Worm (Caenorhabditis elegans): ENCODE data around the gene flp-7.

The flp-7 gene

ce11 chrX:5923672-5924071 lies 38.0 kb downstream of the flp-7 start:
- TF ChIP-seq blmp-1 (tag; optimal IDR thresholded peaks at IDR 0.05): no peak
- no peak for TF ChIP-seq cnd-1 (tag; optimal IDR thresholded peaks at IDR 0.05)
- TF ChIP-seq ceh-83 (GFP tag; optimal IDR thresholded peaks at IDR 0.05): no peak
- no peak for TF ChIP-seq nhr-76 (tag; optimal IDR thresholded peaks at IDR 0.05)
- TF ChIP-seq ceh-39 (tag; optimal IDR thresholded peaks at IDR 0.05): no peak

ce11 chrX:5930822-5931221 lies 45.2 kb downstream of the flp-7 start, which contains the start of gene egl-6:
egl-6 (plus strand) TSS chrX:5931122.
- TF ChIP-seq unc-62 (GFP tag; optimal IDR thresholded peaks at IDR 0.05) (no peak), elt-3 (tag; optimal IDR thresholded peaks at IDR 0.05) (no peak), mep-1 (tag; optimal IDR thresholded peaks at IDR 0.05) (no peak), drap-1 (GFP tag; optimal IDR thresholded peaks at IDR 0.05) (no peak), ceh-83 (GFP tag; optimal IDR thresholded peaks at IDR 0.05) (no peak), unc-39 (tag; optimal IDR thresholded peaks at IDR 0.05) (no peak), cnd-1 (tag; optimal IDR thresholded peaks at IDR 0.05) (no peak), nhr-12 (tag; optimal IDR thresholded peaks at IDR 0.05) (no peak), lin-13 (tag; optimal IDR thresholded peaks at IDR 0.05) (no peak), unc-120 (tag; optimal IDR thresholded peaks at IDR 0.05; ENCODE audit: poor library complexity, severe bottlenecking) (no peak), bed-3 (GFP tag; optimal IDR thresholded peaks at IDR 0.05) (no peak)

- TF ChIP-seq lsy-2 (tag; optimal IDR thresholded peaks at IDR 0.05) (no peak), unc-62 (GFP tag; optimal IDR thresholded peaks at IDR 0.05) (no peak), lin-13 (tag; optimal IDR thresholded peaks at IDR 0.05) (no peak), ceh-83 (GFP tag; optimal IDR thresholded peaks at IDR 0.05) (no peak), ztf-11 (tag; optimal IDR thresholded peaks at IDR 0.05) (no peak)
Observed at ce11 chrX:5932923-5933322, 47.3 kb downstream of the flp-7 start.

ce11 chrX:5935473-5935872 lies 49.8 kb downstream of the flp-7 start, which contains the start of gene C46F4.3:
C46F4.3 (plus strand) TSS chrX:5935773.
- TF ChIP-seq nhr-237 (tag; optimal IDR thresholded peaks at IDR 0.05): no peak
- no peak for TF ChIP-seq unc-62 (GFP tag; optimal IDR thresholded peaks at IDR 0.05)
- no peak for TF ChIP-seq mls-2 (tag; optimal IDR thresholded peaks at IDR 0.05)
- no peak for TF ChIP-seq sptf-1 (tag; optimal IDR thresholded peaks at IDR 0.05)
- no peak for TF ChIP-seq nhr-28 (tag; optimal IDR thresholded peaks at IDR 0.05)
- TF ChIP-seq flh-1 (GFP tag; optimal IDR thresholded peaks at IDR 0.05): no peak
- TF ChIP-seq ceh-39 (tag; optimal IDR thresholded peaks at IDR 0.05): no peak
- TF ChIP-seq mep-1 (tag; optimal IDR thresholded peaks at IDR 0.05): no peak
- no peak for TF ChIP-seq unc-120 (tag; optimal IDR thresholded peaks at IDR 0.05; ENCODE audit: poor library complexity, severe bottlenecking)
- no peak for TF ChIP-seq ztf-11 (tag; optimal IDR thresholded peaks at IDR 0.05)
